Worm (Caenorhabditis elegans) whole organism, L4 larva: ENCODE measurements around the gene ZK353.3.

Source experiments
- F10B5.3 ChIP-seq: sonication (generic microtip); optimal IDR thresholded peaks from 2 replicates; lab custom pipeline; 2016; ENCODE audit warnings: mild to moderate bottlenecking, missing genetic modification characterization, missing compliant biosample characterization
- Y105C5A.15 ChIP-seq: fragments of 200-800 bp; sonication (Bioruptor generic); IDR thresholded peaks from 2 replicates; pipeline ENCODE4 v1.3.6; 2022; ENCODE audit warnings: missing genetic modification characterization, missing compliant biosample characterization
- Y48G9A.11 ChIP-seq: fragments of 200-800 bp; sonication (Bioruptor generic); IDR thresholded peaks from 2 replicates; pipeline ENCODE4 v1.3.6; 2022; ENCODE audit warnings: missing genetic modification reagents, missing genetic modification characterization, missing compliant biosample characterization
- Y5F2A.4 ChIP-seq: fragments of 200-800 bp; sonication (Bioruptor generic); optimal IDR thresholded peaks from 2 replicates; lab custom pipeline; 2018; ENCODE audit warnings: mild to moderate bottlenecking, missing genetic modification characterization, missing compliant biosample characterization
- ZK337.2 ChIP-seq: fragments of 200-800 bp; sonication (Bioruptor generic); IDR thresholded peaks from 2 replicates; pipeline ENCODE4 v1.3.6; 2022; ENCODE audit warnings: missing genetic modification reagents, missing genetic modification characterization, missing compliant biosample characterization
- ceh-20 ChIP-seq: fragments of 200-800 bp; sonication (Bioruptor generic); IDR thresholded peaks from 2 replicates; pipeline ENCODE4 v1.3.6; 2022; ENCODE audit warnings: missing genetic modification reagents, missing genetic modification characterization, missing compliant biosample characterization
- ceh-44 ChIP-seq: fragments of 200-800 bp; sonication (Bioruptor generic); IDR thresholded peaks from 2 replicates; pipeline ENCODE4 v1.3.6; 2022; ENCODE audit warnings: missing genetic modification reagents, missing genetic modification characterization, missing compliant biosample characterization
- ceh-62 ChIP-seq: sonication (generic microtip); optimal IDR thresholded peaks from 2 replicates; lab custom pipeline; 2017; ENCODE audit warnings: missing biosample characterization, missing genetic modification characterization
- ces-1 ChIP-seq: fragments of 150-350 bp; sonication (generic microtip); optimal IDR thresholded peaks from 4 replicates; lab custom pipeline; 2014; ENCODE audit warnings: missing biosample characterization, missing genetic modification reagents, missing genetic modification characterization
- ctbp-1 ChIP-seq: fragments of 200-800 bp; sonication (Bioruptor generic); IDR thresholded peaks from 2 replicates; pipeline ENCODE4 v1.3.6; 2022; ENCODE audit warnings: missing genetic modification reagents, missing genetic modification characterization, missing compliant biosample characterization
- daf-8 ChIP-seq: fragments of 200-800 bp; sonication (Bioruptor generic); IDR thresholded peaks from 2 replicates; pipeline ENCODE4 v1.3.6; 2022; ENCODE audit warnings: missing genetic modification characterization, missing compliant biosample characterization
- dmd-6 ChIP-seq: fragments of 200-800 bp; sonication (Bioruptor generic); IDR thresholded peaks from 2 replicates; pipeline ENCODE4 v1.3.6; 2022; ENCODE audit warnings: missing genetic modification reagents, missing genetic modification characterization, missing compliant biosample characterization
- dmd-8 ChIP-seq: fragments of 200-800 bp; sonication (Bioruptor generic); IDR thresholded peaks from 2 replicates; pipeline ENCODE4 v1.3.6; 2022; ENCODE audit warnings: missing genetic modification characterization, missing compliant biosample characterization
- dmd-9 ChIP-seq: fragments of 200-800 bp; sonication (Bioruptor generic); IDR thresholded peaks from 2 replicates; pipeline ENCODE4 v1.3.6; 2022; ENCODE audit warnings: missing genetic modification reagents, missing genetic modification characterization, missing compliant biosample characterization
- duxl-1 ChIP-seq: sonication (generic microtip); optimal IDR thresholded peaks from 2 replicates; lab custom pipeline; 2016; ENCODE audit warnings: mild to moderate bottlenecking, missing genetic modification characterization, moderate library complexity, missing compliant biosample characterization; ENCODE audit not compliant: poor library complexity
- fos-1 ChIP-seq: fragments of 150-350 bp; optimal IDR thresholded peaks from 2 replicates; lab custom pipeline; 2014; ENCODE audit warnings: missing biosample characterization, missing genetic modification characterization
- hlh-11 ChIP-seq: fragments of 200-800 bp; sonication (Bioruptor generic); optimal IDR thresholded peaks from 2 replicates; lab custom pipeline; 2018; ENCODE audit warnings: mild to moderate bottlenecking, missing genetic modification characterization, missing compliant biosample characterization
- hlh-30 ChIP-seq: sonication (generic microtip); optimal IDR thresholded peaks from 2 replicates; lab custom pipeline; 2017; ENCODE audit warnings: antibody characterized with exemption, mild to moderate bottlenecking, missing genetic modification characterization, missing compliant biosample characterization; ENCODE audit not compliant: insufficient read depth
- lin-1 ChIP-seq: fragments of 200-800 bp; sonication (Bioruptor generic); IDR thresholded peaks from 2 replicates; pipeline ENCODE4 v1.3.6; 2022; ENCODE audit warnings: missing genetic modification reagents, missing genetic modification characterization, missing compliant biosample characterization
- lin-13 ChIP-seq: fragments of 150-350 bp; optimal IDR thresholded peaks from 2 replicates; lab custom pipeline; 2014; ENCODE audit warnings: missing biosample characterization, missing genetic modification reagents, missing genetic modification characterization
- lin-15B ChIP-seq: fragments of 150-350 bp; sonication (generic microtip); optimal IDR thresholded peaks from 3 replicates; lab custom pipeline; 2014; ENCODE audit warnings: missing biosample characterization, missing genetic modification characterization
- lin-29 ChIP-seq: fragments of 200-800 bp; sonication (Bioruptor generic); IDR thresholded peaks from 2 replicates; pipeline ENCODE4 v1.3.6; 2022; ENCODE audit warnings: missing genetic modification reagents, missing genetic modification characterization, missing compliant biosample characterization
- lir-3 ChIP-seq: sonication (generic microtip); optimal IDR thresholded peaks from 2 replicates; lab custom pipeline; 2016; ENCODE audit warnings: mild to moderate bottlenecking, missing genetic modification characterization, missing compliant biosample characterization
- lsy-2 ChIP-seq, 2 experiments: fragments of 150-350 bp in 1 of 2; sonication (generic microtip) in 1 of 2; optimal IDR thresholded peaks; 2 replicates each; lab custom pipeline; 2014 to 2017; ENCODE audit warnings: missing biosample characterization in 2 of 2, missing genetic modification characterization in 2 of 2
- madf-9 ChIP-seq: fragments of 200-800 bp; sonication (Bioruptor generic); conservative IDR thresholded peaks from 2 replicates; pipeline ENCODE4 v1.3.6; 2022; ENCODE audit warnings: missing genetic modification reagents, missing genetic modification characterization, missing compliant biosample characterization
- mdt-29 ChIP-seq: fragments of 200-800 bp; sonication (Bioruptor generic); IDR thresholded peaks from 2 replicates; pipeline ENCODE4 v1.3.6; 2022; ENCODE audit warnings: missing genetic modification reagents, missing genetic modification characterization, missing compliant biosample characterization
- mxl-2 ChIP-seq: fragments of 200-800 bp; sonication (Bioruptor generic); conservative IDR thresholded peaks from 2 replicates; pipeline ENCODE4 v1.3.6; 2022; ENCODE audit warnings: missing genetic modification reagents, missing genetic modification characterization, missing compliant biosample characterization
- mxl-3 ChIP-seq: fragments of 200-800 bp; sonication (Bioruptor generic); optimal IDR thresholded peaks from 2 replicates; lab custom pipeline; 2018; ENCODE audit warnings: mild to moderate bottlenecking, missing genetic modification characterization, missing compliant biosample characterization
- nhr-10 ChIP-seq: fragments of 150-350 bp; optimal IDR thresholded peaks from 2 replicates; lab custom pipeline; 2014; ENCODE audit warnings: missing biosample characterization, missing genetic modification characterization
- nhr-102 ChIP-seq: sonication (generic microtip); optimal IDR thresholded peaks from 2 replicates; lab custom pipeline; 2016; ENCODE audit warnings: mild to moderate bottlenecking, missing genetic modification characterization, moderate library complexity, missing compliant biosample characterization
- nhr-11 ChIP-seq: fragments of 150-350 bp; optimal IDR thresholded peaks from 2 replicates; lab custom pipeline; 2014; ENCODE audit warnings: missing biosample characterization, missing genetic modification characterization
- nhr-237 ChIP-seq: sonication (generic microtip); optimal IDR thresholded peaks from 2 replicates; lab custom pipeline; 2017; ENCODE audit warnings: missing biosample characterization, missing genetic modification characterization
- nhr-28 ChIP-seq: fragments of 150-350 bp; optimal IDR thresholded peaks from 2 replicates; lab custom pipeline; 2014; ENCODE audit warnings: missing biosample characterization, missing genetic modification characterization
- nhr-42 ChIP-seq: fragments of 200-800 bp; sonication (Bioruptor generic); IDR thresholded peaks from 2 replicates; pipeline ENCODE4 v1.3.6; 2022; ENCODE audit warnings: missing genetic modification characterization, missing compliant biosample characterization
- nhr-6 ChIP-seq: fragments of 150-350 bp; optimal IDR thresholded peaks from 2 replicates; lab custom pipeline; 2014; ENCODE audit warnings: missing biosample characterization, missing genetic modification characterization
- nhr-76 ChIP-seq: fragments of 150-350 bp; optimal IDR thresholded peaks from 2 replicates; lab custom pipeline; 2014; ENCODE audit warnings: missing biosample characterization, missing genetic modification characterization
- nhr-77 ChIP-seq: fragments of 150-350 bp; optimal IDR thresholded peaks from 2 replicates; lab custom pipeline; 2014; ENCODE audit warnings: missing biosample characterization, missing genetic modification characterization
- php-3 ChIP-seq: fragments of 200-800 bp; sonication (Bioruptor generic); IDR thresholded peaks from 2 replicates; pipeline ENCODE4 v1.3.6; 2022; ENCODE audit warnings: missing genetic modification reagents, missing genetic modification characterization, missing compliant biosample characterization
- pqm-1 ChIP-seq: sonication (generic microtip); optimal IDR thresholded peaks from 2 replicates; lab custom pipeline; 2017; ENCODE audit warnings: missing biosample characterization, missing genetic modification characterization
- rbr-2 ChIP-seq: sonication (generic microtip); optimal IDR thresholded peaks from 2 replicates; lab custom pipeline; 2016; ENCODE audit warnings: missing genotype, missing genetic modification characterization, missing compliant biosample characterization
- saeg-2 ChIP-seq: fragments of 200-800 bp; sonication (Bioruptor generic); IDR thresholded peaks from 2 replicates; pipeline ENCODE4 v1.3.6; 2022; ENCODE audit warnings: missing genetic modification reagents, missing genetic modification characterization, missing compliant biosample characterization
- snpc-1.2 ChIP-seq: fragments of 200-800 bp; sonication (Bioruptor generic); IDR thresholded peaks from 2 replicates; pipeline ENCODE4 v1.3.6; 2022; ENCODE audit warnings: missing genetic modification reagents, missing genetic modification characterization, missing compliant biosample characterization
- spr-3 ChIP-seq: fragments of 200-800 bp; sonication (Bioruptor generic); optimal IDR thresholded peaks from 2 replicates; lab custom pipeline; 2018; ENCODE audit warnings: mild to moderate bottlenecking, missing genetic modification characterization, missing compliant biosample characterization
- tag-97 ChIP-seq: fragments of 200-800 bp; sonication (Bioruptor generic); IDR thresholded peaks from 2 replicates; pipeline ENCODE4 v1.3.6; 2022; ENCODE audit warnings: missing genetic modification characterization, missing compliant biosample characterization
- vab-7 ChIP-seq: fragments of 200-800 bp; sonication (Bioruptor generic); IDR thresholded peaks from 2 replicates; pipeline ENCODE4 v1.3.6; 2022; ENCODE audit warnings: missing genetic modification reagents, missing genetic modification characterization, missing compliant biosample characterization
- zfp-3 ChIP-seq: fragments of 200-800 bp; sonication (Bioruptor generic); conservative IDR thresholded peaks from 2 replicates; pipeline ENCODE4 v1.3.6; 2022; ENCODE audit warnings: missing genetic modification reagents, missing genetic modification characterization, missing compliant biosample characterization

ZK353.3 gene

ce11 chrIII:8400478-8400877 lies 4.7 kb downstream of the ZK353.3 start (continued):
- TF ChIP-seq lin-1 (GFP tag; lab: Robert Waterston, UW) (peak; percentile 43; the same call in 1 of the 2 replicates), nhr-42 (no peak), ceh-62 (tag; lab: Kevin White, UChicago) (no peak), nhr-6 (no peak), lsy-2 (tag; optimal IDR thresholded peaks at IDR 0.05; lab: Kevin White, UChicago) (peak in 1 of 2 experiments; percentile 8), lin-13 (no peak), mdt-29 (no peak), nhr-77 (tag; lab: Kevin White, UChicago) (peak; percentile 39), php-3 (peak; percentile 87), duxl-1 (tag; lab: Kevin White, UChicago) (no peak), tag-97 (GFP tag; lab: Robert Waterston, UW) (no peak), ceh-44 (GFP tag; lab: Robert Waterston, UW) (no peak), rbr-2 (no peak), dmd-6 (GFP tag; lab: Robert Waterston, UW) (peak; percentile 97), saeg-2 (no peak), Y48G9A.11 (GFP tag; lab: Robert Waterston, UW) (no peak), mxl-2 (GFP tag; lab: Robert Waterston, UW) (no peak), fos-1 (tag; lab: Kevin White, UChicago) (no peak), zfp-3 (GFP tag; lab: Robert Waterston, UW) (no peak), Y105C5A.15 (GFP tag; lab: Robert Waterston, UW) (no peak), nhr-76 (tag; lab: Kevin White, UChicago) (no peak), pqm-1 (tag; lab: Kevin White, UChicago) (peak; percentile 100), lin-15B (tag; lab: Kevin White, UChicago) (no peak), ces-1 (GFP tag; lab: Kevin White, UChicago) (no peak), F10B5.3 (tag; lab: Kevin White, UChicago) (no peak), daf-8 (GFP tag; lab: Robert Waterston, UW) (no peak), ZK337.2 (GFP tag; lab: Robert Waterston, UW) (no peak), snpc-1.2 (no peak), ceh-20 (GFP tag; lab: Robert Waterston, UW) (no peak), dmd-8 (GFP tag; lab: Robert Waterston, UW) (no peak), mxl-3 (GFP tag; lab: Kevin White, UChicago) (peak; percentile 62), hlh-30 (tag; lab: Kevin White, UChicago) (peak; percentile 7), madf-9 (GFP tag; lab: Robert Waterston, UW) (no peak), nhr-237 (tag; lab: Kevin White, UChicago) (no peak), nhr-10 (no peak), hlh-11 (peak; percentile 82), lir-3 (tag; lab: Kevin White, UChicago) (no peak), nhr-11 (tag; lab: Kevin White, UChicago) (no peak), lin-29 (GFP tag; lab: Robert Waterston, UW) (no peak), Y5F2A.4 (GFP tag; lab: Kevin White, UChicago) (no peak), dmd-9 (GFP tag; lab: Robert Waterston, UW) (no peak), spr-3 (GFP tag; lab: Kevin White, UChicago) (no peak), ctbp-1 (GFP tag; lab: Robert Waterston, UW) (no peak), vab-7 (no peak), nhr-102 (no peak), nhr-28 (tag; lab: Kevin White, UChicago) (peak; percentile 73)
